Worm (Caenorhabditis elegans): ENCODE results near the gene cyp-23A1.

ce11 chrII:4565205-4565604 lies 53.2 kb downstream of the cyp-23A1 start:
- TF ChIP-seq nhr-23 (tag; optimal IDR thresholded peaks at IDR 0.05) (no peak), ceh-9 (tag; optimal IDR thresholded peaks at IDR 0.05) (no peak), ztf-11 (tag; optimal IDR thresholded peaks at IDR 0.05) (no peak), lin-39 (tag; optimal IDR thresholded peaks at IDR 0.05) (no peak), ceh-16 (tag; optimal IDR thresholded peaks at IDR 0.05) (no peak), unc-62 (GFP tag; optimal IDR thresholded peaks at IDR 0.05) (no peak), ama-1 (optimal IDR thresholded peaks at IDR 0.05) (no peak)
